Worm (Caenorhabditis elegans) whole organism, late embryonic: ENCODE measurements around the gene fbxb-79.
"Not testable (repeated sequence)": the region's sequence is repeated elsewhere in the genome, so short reads cannot be mapped to it uniquely, and the experiment has no call there.

Source experiments
- ama-1 ChIP-seq: fragments of 150-350 bp; optimal IDR thresholded peaks from 2 replicates; lab custom pipeline; 2014
- ceh-14 ChIP-seq: sonication (generic microtip); optimal IDR thresholded peaks from 2 replicates; lab custom pipeline; 2016; ENCODE audit warnings: missing genotype, missing genetic modification characterization, missing compliant biosample characterization
- ceh-18 ChIP-seq: sonication (generic microtip); optimal IDR thresholded peaks from 2 replicates; lab custom pipeline; 2016; ENCODE audit warnings: missing genetic modification characterization, missing compliant biosample characterization
- ceh-19 ChIP-seq: fragments of 200-800 bp; sonication (Bioruptor generic); optimal IDR thresholded peaks from 2 replicates; lab custom pipeline; 2018; ENCODE audit warnings: mild to moderate bottlenecking, missing genetic modification characterization, missing compliant biosample characterization
- elt-2 ChIP-seq: sonication (generic microtip); optimal IDR thresholded peaks from 2 replicates; lab custom pipeline; 2016; ENCODE audit warnings: missing genetic modification reagents, missing genetic modification characterization, missing compliant biosample characterization
- fax-1 ChIP-seq: sonication (generic microtip); optimal IDR thresholded peaks from 2 replicates; lab custom pipeline; 2016; ENCODE audit warnings: missing genotype, missing genetic modification characterization, missing compliant biosample characterization
- fkh-10 ChIP-seq: fragments of 150-350 bp; optimal IDR thresholded peaks from 2 replicates; lab custom pipeline; 2014; ENCODE audit warnings: missing biosample characterization, missing genetic modification reagents, missing genetic modification characterization
- npax-4 ChIP-seq: sonication (generic microtip); optimal IDR thresholded peaks from 2 replicates; lab custom pipeline; 2016; ENCODE audit warnings: missing genetic modification characterization, missing compliant biosample characterization
- pag-3 ChIP-seq: sonication (generic microtip); optimal IDR thresholded peaks from 2 replicates; lab custom pipeline; 2016; ENCODE audit warnings: missing compliant biosample characterization, missing genetic modification characterization, borderline replicate concordance
- sox-4 ChIP-seq: sonication (generic microtip); optimal IDR thresholded peaks from 2 replicates; lab custom pipeline; 2017; ENCODE audit warnings: mild to moderate bottlenecking, missing genetic modification characterization, inconsistent platforms, missing compliant biosample characterization
- tbx-7 ChIP-seq: sonication (generic microtip); optimal IDR thresholded peaks from 2 replicates; lab custom pipeline; 2016; ENCODE audit warnings: missing genotype, missing genetic modification characterization, missing compliant biosample characterization
- unc-86 ChIP-seq: sonication (generic microtip); optimal IDR thresholded peaks from 2 replicates; lab custom pipeline; 2016; ENCODE audit warnings: missing genetic modification characterization, missing compliant biosample characterization

- not testable (repeated sequence) for TF ChIP-seq tbx-7; npax-4 (tag; lab: Kevin White, UChicago); ceh-19 (GFP tag; lab: Kevin White, UChicago); sox-4 (tag; lab: Kevin White, UChicago); unc-86; pag-3 (tag; lab: Kevin White, UChicago); ama-1 (lab: Kevin White, UChicago); fkh-10 (GFP tag; lab: Kevin White, UChicago); fax-1 (tag; lab: Kevin White, UChicago)
- TF ChIP-seq ceh-14 (tag; lab: Kevin White, UChicago): peak; percentile 49
- TF ChIP-seq elt-2 (tag; lab: Kevin White, UChicago): peak; percentile 43
- peak; percentile 27 for TF ChIP-seq ceh-18 (tag; lab: Kevin White, UChicago)
Observed at ce11 chrIV:11179123-11179740, 10.1 kb downstream of the fbxb-79 start, which contains the start of gene cpt-2.
